Worm (Caenorhabditis elegans) whole organism, midembryonic: ENCODE measurements around the gene Y51H7C.3.

Experiments
- T22C8.4 ChIP-seq: fragments of 200-800 bp; sonication (Bioruptor generic); IDR thresholded peaks from 2 replicates; pipeline ENCODE4 v1.3.6; 2022; ENCODE audit warnings: missing genetic modification characterization, missing compliant biosample characterization
- cog-1 ChIP-seq: sonication (generic microtip); optimal IDR thresholded peaks from 2 replicates; lab custom pipeline; 2016; ENCODE audit warnings: missing genetic modification characterization, missing compliant biosample characterization
- flt-1 ChIP-seq: fragments of 200-800 bp; sonication (Bioruptor generic); IDR thresholded peaks from 2 replicates; pipeline ENCODE4 v1.3.6; 2022; ENCODE audit warnings: missing genetic modification characterization, missing compliant biosample characterization
- klf-2 ChIP-seq: fragments of 200-800 bp; sonication (Bioruptor generic); conservative IDR thresholded peaks from 2 replicates; pipeline ENCODE4 v1.3.6; 2022; ENCODE audit warnings: missing genetic modification reagents, missing genetic modification characterization, missing compliant biosample characterization
- med-1 ChIP-seq: sonication (generic microtip); optimal IDR thresholded peaks from 2 replicates; lab custom pipeline; 2017; ENCODE audit warnings: missing genetic modification characterization, mild to moderate bottlenecking, missing compliant biosample characterization, antibody characterized with exemption, missing genetic modification reagents; ENCODE audit not compliant: insufficient read depth
- ref-1 ChIP-seq: fragments of 200-800 bp; sonication (Bioruptor generic); conservative IDR thresholded peaks from 2 replicates; pipeline ENCODE4 v1.3.6; 2022; ENCODE audit warnings: missing genetic modification reagents, missing genetic modification characterization, missing compliant biosample characterization
- tab-1 ChIP-seq: fragments of 200-800 bp; sonication (Bioruptor generic); IDR thresholded peaks from 2 replicates; pipeline ENCODE4 v1.3.6; 2022; ENCODE audit warnings: missing genetic modification characterization, missing compliant biosample characterization
- ztf-23 ChIP-seq: fragments of 200-800 bp; sonication (Bioruptor generic); IDR thresholded peaks from 2 replicates; pipeline ENCODE4 v1.3.6; 2022; ENCODE audit warnings: missing genetic modification reagents, missing genetic modification characterization, missing compliant biosample characterization
- ztf-29 ChIP-seq: fragments of 200-800 bp; sonication (Bioruptor generic); IDR thresholded peaks from 2 replicates; pipeline ENCODE4 v1.3.6; 2022; ENCODE audit warnings: missing genetic modification reagents, missing genetic modification characterization, missing compliant biosample characterization

Y51H7C.3 gene

DNA sequence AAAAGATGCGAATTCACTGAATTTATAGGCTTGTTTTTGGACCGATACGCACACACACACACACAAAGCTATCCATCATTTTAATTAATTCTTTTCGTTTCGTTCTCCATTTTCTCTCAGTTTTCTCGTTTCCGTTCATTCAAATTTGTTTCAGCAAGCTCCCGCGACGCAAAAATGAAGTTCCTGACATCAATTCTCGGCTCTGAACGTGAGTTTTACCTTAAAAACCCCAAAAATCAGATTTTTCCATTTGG lies at the start of gene Y51H7C.3:
Gene Y51H7C.3 (plus strand): TSS at position 155 of the 254 bp plus-strand sequence.
- no peak for TF ChIP-seq ref-1
- no peak for TF ChIP-seq ztf-23 (GFP tag; lab: Robert Waterston, UW)

- no peak for TF ChIP-seq klf-2
- TF ChIP-seq med-1 (GFP tag; lab: Kevin White, UChicago): no peak
- TF ChIP-seq flt-1: no peak
- no peak for TF ChIP-seq cog-1
- no peak for TF ChIP-seq ztf-29 (GFP tag; lab: Robert Waterston, UW)
- no peak for TF ChIP-seq tab-1
- TF ChIP-seq ref-1: no peak
- no peak for TF ChIP-seq ztf-23 (GFP tag; lab: Robert Waterston, UW)
- no peak for TF ChIP-seq T22C8.4 (GFP tag; lab: Robert Waterston, UW)
Measured at ce11 chrII:1397703-1398102, 40.6 kb upstream of the Y51H7C.3 start, which contains the start of gene F54D12.8. TSS of gene F54D12.8 (minus strand) at chrII:1398038.

DNA sequence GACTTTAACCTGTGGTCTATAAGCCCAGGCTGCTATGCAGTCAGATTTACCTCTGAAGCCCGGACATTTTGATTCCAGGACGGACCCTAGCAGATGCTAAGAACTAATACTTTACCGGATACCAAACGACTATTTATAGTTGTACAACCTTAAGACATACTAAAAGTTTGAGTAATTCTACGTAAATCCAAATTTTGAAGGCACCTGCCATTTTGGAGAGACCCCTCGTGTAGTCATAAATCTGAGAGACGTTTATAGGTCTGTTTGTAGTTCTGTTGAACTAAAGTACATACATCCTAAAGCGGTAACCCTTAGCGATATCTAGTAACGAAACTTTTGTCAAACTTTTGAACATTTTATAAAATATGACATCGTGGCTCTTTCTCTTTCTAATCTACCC lies 39.9 kb upstream of the Y51H7C.3 start, which contains the start of gene F54D12.2:
Gene F54D12.2 (plus strand): TSS at position 301 of the 400 bp plus-strand sequence.
- TF ChIP-seq cog-1 (no peak), ztf-29 (GFP tag; lab: Robert Waterston, UW) (no peak), T22C8.4 (GFP tag; lab: Robert Waterston, UW) (no peak), ref-1 (no peak), tab-1 (no peak), ztf-23 (GFP tag; lab: Robert Waterston, UW) (no peak), klf-2 (no peak), med-1 (GFP tag; lab: Kevin White, UChicago) (no peak), flt-1 (no peak)

DNA sequence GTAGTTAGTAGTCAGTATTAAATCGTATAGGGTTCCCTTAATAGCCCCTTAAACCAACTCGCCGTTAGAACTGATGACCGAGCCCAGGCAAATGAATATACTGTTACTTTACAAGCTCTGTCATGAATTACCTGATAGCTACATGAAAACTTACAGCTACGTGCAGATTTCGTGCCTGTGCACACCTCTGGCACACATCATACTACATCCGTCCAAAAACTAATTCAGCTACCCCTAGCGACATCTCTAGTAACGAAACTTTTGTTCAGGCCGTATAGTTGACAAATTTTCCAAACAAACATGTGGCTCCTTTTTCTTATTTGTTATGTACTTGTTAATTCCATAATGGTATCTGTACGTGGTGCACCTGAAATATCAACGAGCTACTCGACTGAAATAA lies 38.2 kb upstream of the Y51H7C.3 start, which contains the start of gene F54D12.1:
Gene F54D12.1 (plus strand): TSS at position 301 of the 400 bp plus-strand sequence.
- TF ChIP-seq flt-1 (no peak), ref-1 (no peak), ztf-29 (GFP tag; lab: Robert Waterston, UW) (no peak), med-1 (GFP tag; lab: Kevin White, UChicago) (no peak), ztf-23 (GFP tag; lab: Robert Waterston, UW) (no peak), klf-2 (no peak), cog-1 (no peak)

- TF ChIP-seq med-1 (GFP tag; lab: Kevin White, UChicago) (no peak), ztf-23 (GFP tag; lab: Robert Waterston, UW) (no peak), T22C8.4 (GFP tag; lab: Robert Waterston, UW) (no peak), klf-2 (no peak), cog-1 (no peak), ref-1 (no peak), flt-1 (no peak), ztf-29 (GFP tag; lab: Robert Waterston, UW) (no peak), tab-1 (no peak)
Measured at ce11 chrII:1401474-1401873, 36.8 kb upstream of the Y51H7C.3 start, which contains the start of gene Y51H7C.8. TSS of gene Y51H7C.8 (plus strand) at chrII:1401774.

DNA sequence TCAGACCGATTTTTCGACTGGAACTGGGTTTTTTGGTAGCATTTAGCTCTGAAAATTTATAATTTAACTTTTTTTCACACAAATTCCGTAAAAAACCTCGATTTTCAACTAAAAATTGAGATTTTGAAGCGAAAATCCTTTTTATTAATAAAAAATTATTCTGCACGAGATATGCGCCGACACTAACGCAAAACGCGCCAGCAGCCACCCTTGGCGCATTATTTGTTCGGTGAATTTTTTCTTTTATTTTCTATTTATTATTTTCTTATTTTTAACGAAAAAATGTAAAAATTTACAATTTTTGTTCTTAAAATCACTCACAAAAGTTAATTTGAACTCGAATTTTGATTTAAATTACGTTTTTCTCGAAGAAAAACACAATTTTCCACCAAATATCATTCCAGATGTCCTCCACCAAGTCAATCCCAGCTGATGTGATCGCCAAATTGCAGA lies 36.1 kb upstream of the Y51H7C.3 start, which contains the start of gene Y51H7C.7:
Gene Y51H7C.7 (plus strand): TSS at position 403 of the 453 bp plus-strand sequence.
- TF ChIP-seq klf-2 (no peak), flt-1 (no peak)

DNA sequence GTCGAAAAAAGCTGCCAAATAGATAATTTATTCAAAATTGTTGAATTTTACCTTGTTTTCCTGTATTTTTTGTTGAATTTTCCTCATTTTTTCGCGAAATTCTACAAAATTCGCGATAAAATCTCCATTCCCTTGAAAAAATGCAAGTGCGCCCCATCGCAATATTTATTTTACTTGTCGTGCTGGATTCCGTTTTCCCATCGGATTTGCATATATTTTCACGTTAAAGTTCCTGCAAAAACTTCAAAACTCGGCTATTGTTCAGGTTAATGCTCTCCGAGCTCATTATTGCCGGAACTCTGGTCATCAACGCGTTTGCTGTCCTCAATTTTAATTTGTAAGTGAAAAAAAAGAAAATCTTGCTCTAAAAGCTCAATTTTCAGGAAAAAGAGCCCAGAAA lies 35.2 kb upstream of the Y51H7C.3 start, which contains the start of the genes Y51H7C.41 and cogc-4:
Gene Y51H7C.41 (plus strand): TSS at position 266 of the 400 bp plus-strand sequence.
Gene cogc-4 (plus strand): TSS at position 386 of the 400 bp plus-strand sequence.
- TF ChIP-seq T22C8.4 (GFP tag; lab: Robert Waterston, UW) (no peak), med-1 (GFP tag; lab: Kevin White, UChicago) (no peak), ztf-29 (GFP tag; lab: Robert Waterston, UW) (no peak), ref-1 (no peak), cog-1 (no peak), flt-1 (no peak), klf-2 (no peak), ztf-23 (GFP tag; lab: Robert Waterston, UW) (no peak), tab-1 (no peak)

DNA sequence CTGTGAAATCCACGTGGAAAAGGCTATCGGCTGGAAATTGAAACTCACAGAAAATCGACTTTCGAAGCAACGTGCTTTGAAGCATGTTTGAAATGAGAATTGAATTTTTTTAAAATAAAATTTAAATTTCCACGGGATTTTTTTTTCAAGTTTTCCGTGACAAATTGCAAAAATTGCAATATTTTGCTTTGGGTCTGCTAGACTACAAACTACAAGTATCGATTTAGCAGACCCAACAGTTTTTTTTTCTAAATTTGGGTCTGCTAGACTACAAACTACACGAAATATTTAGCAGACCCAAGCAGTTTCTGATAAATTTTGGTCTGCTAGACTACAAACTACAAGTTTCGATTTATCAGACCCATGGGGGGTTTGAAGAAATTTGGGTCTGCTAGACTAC lies 26.9 kb upstream of the Y51H7C.3 start, which contains the start of gene Y51H7C.9:
Gene Y51H7C.9 (minus strand): TSS at position 101 of the 400 bp plus-strand sequence.
- no peak for TF ChIP-seq med-1 (GFP tag; lab: Kevin White, UChicago)
- no peak for TF ChIP-seq ztf-29 (GFP tag; lab: Robert Waterston, UW)
- no peak for TF ChIP-seq ztf-23 (GFP tag; lab: Robert Waterston, UW)
- no peak for TF ChIP-seq klf-2
- no peak for TF ChIP-seq cog-1
- TF ChIP-seq tab-1: no peak
- no peak for TF ChIP-seq T22C8.4 (GFP tag; lab: Robert Waterston, UW)

DNA sequence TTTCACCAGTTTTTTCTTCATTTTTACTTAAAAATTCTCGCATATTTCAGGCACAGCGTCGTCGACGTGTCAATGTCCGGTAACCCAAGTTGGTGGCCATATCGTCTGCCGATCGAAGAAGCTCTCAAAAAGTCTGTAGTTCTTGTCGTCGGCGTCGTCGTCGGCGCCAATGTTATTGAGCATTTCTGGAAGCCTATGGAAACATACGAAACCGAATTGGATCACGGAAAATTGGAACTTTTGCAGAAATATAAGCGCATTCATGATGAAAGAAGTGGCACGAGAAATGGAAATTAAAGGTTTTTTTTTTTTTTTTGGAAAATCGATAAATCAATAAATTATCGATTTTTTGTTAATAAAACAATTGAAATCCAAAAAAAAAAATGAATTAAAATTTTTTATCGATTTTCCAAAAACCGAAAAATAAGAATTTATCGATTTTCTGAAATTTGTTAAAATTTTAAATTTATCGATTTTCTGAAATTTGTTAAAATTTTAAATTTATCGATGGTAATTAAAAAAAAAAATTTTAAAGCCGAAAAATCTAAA lies 25.9 kb upstream of the Y51H7C.3 start, which contains the start of gene alkb-1:
Gene alkb-1 (plus strand): TSS at position 51 of the 549 bp plus-strand sequence.
- TF ChIP-seq flt-1: no peak
- no peak for TF ChIP-seq ztf-23 (GFP tag; lab: Robert Waterston, UW)
- no peak for TF ChIP-seq ref-1
- no peak for TF ChIP-seq ztf-29 (GFP tag; lab: Robert Waterston, UW)
- TF ChIP-seq T22C8.4 (GFP tag; lab: Robert Waterston, UW): peak; percentile 45; the same call in 1 of the 2 replicates

DNA sequence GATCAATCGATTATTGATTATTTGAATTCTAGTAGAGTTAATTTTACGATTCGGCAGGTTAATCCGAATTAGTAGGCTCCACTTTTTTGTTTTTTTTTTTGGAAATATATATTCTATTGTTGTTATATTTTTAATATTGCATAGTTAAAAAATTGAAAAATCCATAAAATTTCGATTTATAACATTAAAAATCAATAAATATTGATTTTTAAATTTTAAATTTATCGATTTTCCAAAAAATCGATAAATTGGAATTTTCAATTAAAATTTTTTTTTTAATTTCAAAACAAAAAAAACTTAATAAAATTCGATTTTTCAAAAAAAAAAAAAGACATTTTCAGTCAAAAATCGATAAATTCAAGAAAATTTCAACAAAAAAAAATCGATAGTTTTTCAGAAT lies 18.3 kb upstream of the Y51H7C.3 start:
- no peak for TF ChIP-seq cog-1
- TF ChIP-seq T22C8.4 (GFP tag; lab: Robert Waterston, UW): peak; percentile 35; the same call in 1 of the 2 replicates
- TF ChIP-seq klf-2: no peak
- no peak for TF ChIP-seq ref-1

DNA sequence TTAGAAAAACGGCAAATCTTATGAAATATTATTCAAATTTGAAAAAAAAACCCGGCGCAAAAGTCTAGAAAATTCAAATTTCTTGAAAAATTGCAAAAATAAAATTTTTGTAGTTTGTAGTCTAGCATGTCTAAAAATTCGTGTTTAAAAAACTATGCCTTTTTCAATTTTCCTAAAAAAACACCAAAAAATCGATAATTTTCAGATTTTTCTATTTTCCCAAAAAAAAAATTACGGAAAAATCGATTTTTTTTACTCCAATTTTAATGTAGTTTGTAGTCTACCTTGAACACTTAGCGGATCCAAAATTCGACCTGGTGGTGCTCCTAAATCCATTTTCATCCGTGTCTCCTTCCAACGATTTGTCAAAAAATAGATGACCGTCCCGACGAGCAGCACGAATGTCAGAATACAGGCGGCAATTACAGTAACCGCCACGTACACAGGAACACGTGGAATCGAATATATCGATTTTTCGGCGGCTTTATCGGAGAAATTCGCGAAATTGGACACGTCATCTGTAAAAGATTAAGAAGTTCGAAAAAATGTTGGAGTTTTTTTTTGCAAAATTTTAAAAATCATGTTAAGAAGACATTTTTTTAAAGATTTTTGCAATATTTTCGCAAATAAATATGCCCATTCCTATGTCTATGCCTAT lies 17.4 kb upstream of the Y51H7C.3 start:
- TF ChIP-seq flt-1 (no peak), med-1 (GFP tag; lab: Kevin White, UChicago) (no peak), ztf-23 (GFP tag; lab: Robert Waterston, UW) (no peak), cog-1 (no peak), ztf-29 (GFP tag; lab: Robert Waterston, UW) (no peak), T22C8.4 (GFP tag; lab: Robert Waterston, UW) (no peak), tab-1 (no peak), ref-1 (no peak), klf-2 (no peak)
